Worm (Caenorhabditis elegans) whole organism, L4 larva: ENCODE measurements around the gene meg-1.

ENCODE experiments used
- F37D6.2 ChIP-seq: sonication (generic microtip); optimal IDR thresholded peaks from 2 replicates; lab custom pipeline; 2016; ENCODE audit warnings: mild to moderate bottlenecking, missing genetic modification characterization, missing compliant biosample characterization
- F49E8.2 ChIP-seq: sonication (generic microtip); optimal IDR thresholded peaks from 2 replicates; lab custom pipeline; 2016; ENCODE audit warnings: missing compliant biosample characterization, mild to moderate bottlenecking, missing genetic modification characterization, borderline replicate concordance
- T26A8.4 ChIP-seq: fragments of 200-800 bp; sonication (Bioruptor generic); IDR thresholded peaks from 2 replicates; pipeline ENCODE4 v1.3.6; 2022; ENCODE audit warnings: missing genetic modification characterization, missing compliant biosample characterization
- Y5F2A.4 ChIP-seq: fragments of 200-800 bp; sonication (Bioruptor generic); optimal IDR thresholded peaks from 2 replicates; lab custom pipeline; 2018; ENCODE audit warnings: mild to moderate bottlenecking, missing genetic modification characterization, missing compliant biosample characterization
- Y75B8A.6 ChIP-seq: fragments of 200-800 bp; sonication (Bioruptor generic); IDR thresholded peaks from 2 replicates; pipeline ENCODE4 v1.3.6; 2022; ENCODE audit warnings: missing genetic modification reagents, missing genetic modification characterization, missing compliant biosample characterization
- arid-1 ChIP-seq: fragments of 200-800 bp; sonication (Bioruptor generic); conservative IDR thresholded peaks from 2 replicates; pipeline ENCODE4 v1.3.6; 2022; ENCODE audit warnings: missing genetic modification reagents, missing genetic modification characterization, missing compliant biosample characterization
- ceh-28 ChIP-seq: fragments of 150-350 bp; optimal IDR thresholded peaks from 2 replicates; lab custom pipeline; 2014; ENCODE audit warnings: missing biosample characterization, missing genetic modification reagents, missing genetic modification characterization
- ceh-32 ChIP-seq: sonication (generic microtip); optimal IDR thresholded peaks from 2 replicates; lab custom pipeline; 2016; ENCODE audit warnings: mild to moderate bottlenecking, missing genetic modification characterization, missing compliant biosample characterization; ENCODE audit not compliant: poor library complexity
- ceh-62 ChIP-seq: sonication (generic microtip); optimal IDR thresholded peaks from 2 replicates; lab custom pipeline; 2017; ENCODE audit warnings: missing biosample characterization, missing genetic modification characterization
- ctbp-1 ChIP-seq: fragments of 200-800 bp; sonication (Bioruptor generic); IDR thresholded peaks from 2 replicates; pipeline ENCODE4 v1.3.6; 2022; ENCODE audit warnings: missing genetic modification reagents, missing genetic modification characterization, missing compliant biosample characterization
- daf-16 ChIP-seq, 3 experiments: sonication (generic microtip); optimal IDR thresholded peaks; 2 replicates each; lab custom pipeline; 2016 to 2017; ENCODE audit warnings: missing genetic modification characterization in 3 of 3, missing genetic modification reagents in 3 of 3, mild to moderate bottlenecking in 2 of 3, missing compliant biosample characterization in 2 of 3, missing biosample characterization in 1 of 3, moderate library complexity in 1 of 3
- daf-8 ChIP-seq: fragments of 200-800 bp; sonication (Bioruptor generic); IDR thresholded peaks from 2 replicates; pipeline ENCODE4 v1.3.6; 2022; ENCODE audit warnings: missing genetic modification characterization, missing compliant biosample characterization
- dmd-6 ChIP-seq: fragments of 200-800 bp; sonication (Bioruptor generic); IDR thresholded peaks from 2 replicates; pipeline ENCODE4 v1.3.6; 2022; ENCODE audit warnings: missing genetic modification reagents, missing genetic modification characterization, missing compliant biosample characterization
- dpl-1 ChIP-seq: fragments of 150-350 bp; optimal IDR thresholded peaks from 2 replicates; lab custom pipeline; 2014; ENCODE audit warnings: missing biosample characterization, missing genetic modification reagents, missing genetic modification characterization
- duxl-1 ChIP-seq: sonication (generic microtip); optimal IDR thresholded peaks from 2 replicates; lab custom pipeline; 2016; ENCODE audit warnings: mild to moderate bottlenecking, missing genetic modification characterization, moderate library complexity, missing compliant biosample characterization; ENCODE audit not compliant: poor library complexity
- dve-1 ChIP-seq: sonication (generic microtip); optimal IDR thresholded peaks from 2 replicates; lab custom pipeline; 2017; ENCODE audit warnings: antibody characterized with exemption, mild to moderate bottlenecking, missing genetic modification characterization, missing compliant biosample characterization; ENCODE audit not compliant: insufficient read depth
- egl-27 ChIP-seq: sonication (generic microtip); optimal IDR thresholded peaks from 3 replicates; lab custom pipeline; 2017; ENCODE audit warnings: missing biosample characterization, missing genetic modification reagents, missing genetic modification characterization
- egl-43 ChIP-seq: fragments of 200-800 bp; sonication (Bioruptor generic); IDR thresholded peaks from 2 replicates; pipeline ENCODE4 v1.3.6; 2022; ENCODE audit warnings: missing genetic modification reagents, missing genetic modification characterization, missing compliant biosample characterization
- gei-8 ChIP-seq: fragments of 200-800 bp; sonication (Bioruptor generic); optimal IDR thresholded peaks from 2 replicates; lab custom pipeline; 2018; ENCODE audit warnings: mild to moderate bottlenecking, missing genetic modification characterization, missing compliant biosample characterization
- hif-1 ChIP-seq, 2 experiments: sonication (generic microtip); optimal IDR thresholded peaks; 2 replicates each; lab custom pipeline; 2016 to 2017; ENCODE audit warnings: missing compliant biosample characterization in 2 of 2, missing genetic modification characterization in 2 of 2, missing genetic modification reagents in 2 of 2, missing genotype in 2 of 2, mild to moderate bottlenecking in 1 of 2
- hlh-11 ChIP-seq: fragments of 200-800 bp; sonication (Bioruptor generic); optimal IDR thresholded peaks from 2 replicates; lab custom pipeline; 2018; ENCODE audit warnings: mild to moderate bottlenecking, missing genetic modification characterization, missing compliant biosample characterization
- hlh-30 ChIP-seq: sonication (generic microtip); optimal IDR thresholded peaks from 2 replicates; lab custom pipeline; 2017; ENCODE audit warnings: antibody characterized with exemption, mild to moderate bottlenecking, missing genetic modification characterization, missing compliant biosample characterization; ENCODE audit not compliant: insufficient read depth
- hmg-1.1 ChIP-seq: fragments of 200-800 bp; sonication (Bioruptor generic); IDR thresholded peaks from 2 replicates; pipeline ENCODE4 v1.3.6; 2022; ENCODE audit warnings: missing genetic modification reagents, missing genetic modification characterization, missing compliant biosample characterization
- lim-7 ChIP-seq: fragments of 200-800 bp; sonication (Bioruptor generic); IDR thresholded peaks from 2 replicates; pipeline ENCODE4 v1.3.6; 2022; ENCODE audit warnings: missing genetic modification characterization, missing compliant biosample characterization
- lin-13 ChIP-seq: fragments of 150-350 bp; optimal IDR thresholded peaks from 2 replicates; lab custom pipeline; 2014; ENCODE audit warnings: missing biosample characterization, missing genetic modification reagents, missing genetic modification characterization
- lin-39 ChIP-seq: fragments of 150-350 bp; optimal IDR thresholded peaks from 2 replicates; lab custom pipeline; 2014; ENCODE audit warnings: missing biosample characterization, missing genetic modification reagents, missing genetic modification characterization
- madf-9 ChIP-seq: fragments of 200-800 bp; sonication (Bioruptor generic); conservative IDR thresholded peaks from 2 replicates; pipeline ENCODE4 v1.3.6; 2022; ENCODE audit warnings: missing genetic modification reagents, missing genetic modification characterization, missing compliant biosample characterization
- mdl-1 ChIP-seq, 2 experiments: fragments of 150-350 bp in 1 of 2; sonication (generic microtip) in 1 of 2; optimal IDR thresholded peaks; 2 replicates each; lab custom pipeline; 2014 to 2017; ENCODE audit warnings: missing biosample characterization in 2 of 2, missing genetic modification characterization in 2 of 2
- mdt-29 ChIP-seq: fragments of 200-800 bp; sonication (Bioruptor generic); IDR thresholded peaks from 2 replicates; pipeline ENCODE4 v1.3.6; 2022; ENCODE audit warnings: missing genetic modification reagents, missing genetic modification characterization, missing compliant biosample characterization
- mep-1 ChIP-seq: fragments of 150-350 bp; sonication (generic microtip); optimal IDR thresholded peaks from 3 replicates; lab custom pipeline; 2014; ENCODE audit warnings: missing biosample characterization, missing genetic modification characterization
- nhr-11 ChIP-seq: fragments of 150-350 bp; optimal IDR thresholded peaks from 2 replicates; lab custom pipeline; 2014; ENCODE audit warnings: missing biosample characterization, missing genetic modification characterization
- nhr-25 ChIP-seq: sonication (generic microtip); optimal IDR thresholded peaks from 2 replicates; lab custom pipeline; 2017; ENCODE audit warnings: missing genetic modification characterization, mild to moderate bottlenecking, missing compliant biosample characterization, antibody characterized with exemption, moderate library complexity, borderline replicate concordance; ENCODE audit not compliant: insufficient read depth
- nhr-28 ChIP-seq: fragments of 150-350 bp; optimal IDR thresholded peaks from 2 replicates; lab custom pipeline; 2014; ENCODE audit warnings: missing biosample characterization, missing genetic modification characterization
- nhr-42 ChIP-seq: fragments of 200-800 bp; sonication (Bioruptor generic); IDR thresholded peaks from 2 replicates; pipeline ENCODE4 v1.3.6; 2022; ENCODE audit warnings: missing genetic modification characterization, missing compliant biosample characterization
- nhr-76 ChIP-seq: fragments of 150-350 bp; optimal IDR thresholded peaks from 2 replicates; lab custom pipeline; 2014; ENCODE audit warnings: missing biosample characterization, missing genetic modification characterization
- nhr-77 ChIP-seq: fragments of 150-350 bp; optimal IDR thresholded peaks from 2 replicates; lab custom pipeline; 2014; ENCODE audit warnings: missing biosample characterization, missing genetic modification characterization
- php-3 ChIP-seq: fragments of 200-800 bp; sonication (Bioruptor generic); IDR thresholded peaks from 2 replicates; pipeline ENCODE4 v1.3.6; 2022; ENCODE audit warnings: missing genetic modification reagents, missing genetic modification characterization, missing compliant biosample characterization
- saeg-2 ChIP-seq: fragments of 200-800 bp; sonication (Bioruptor generic); IDR thresholded peaks from 2 replicates; pipeline ENCODE4 v1.3.6; 2022; ENCODE audit warnings: missing genetic modification reagents, missing genetic modification characterization, missing compliant biosample characterization
- set-16 ChIP-seq: fragments of 200-800 bp; sonication (Bioruptor generic); IDR thresholded peaks from 2 replicates; pipeline ENCODE4 v1.3.6; 2022; ENCODE audit warnings: missing genetic modification reagents, missing genetic modification characterization, missing compliant biosample characterization
- skn-1 ChIP-seq: fragments of 150-350 bp; optimal IDR thresholded peaks from 2 replicates; lab custom pipeline; 2014; ENCODE audit warnings: missing biosample characterization, missing genetic modification characterization
- snpc-1.2 ChIP-seq: fragments of 200-800 bp; sonication (Bioruptor generic); IDR thresholded peaks from 2 replicates; pipeline ENCODE4 v1.3.6; 2022; ENCODE audit warnings: missing genetic modification reagents, missing genetic modification characterization, missing compliant biosample characterization
- spr-1 ChIP-seq: sonication (generic microtip); optimal IDR thresholded peaks from 2 replicates; lab custom pipeline; 2016; ENCODE audit warnings: mild to moderate bottlenecking, missing genetic modification characterization, missing compliant biosample characterization
- tra-1 ChIP-seq: fragments of 200-800 bp; sonication (Bioruptor generic); IDR thresholded peaks from 2 replicates; pipeline ENCODE4 v1.3.6; 2022; ENCODE audit warnings: missing genetic modification reagents, missing genetic modification characterization, missing compliant biosample characterization
- vab-7 ChIP-seq: fragments of 200-800 bp; sonication (Bioruptor generic); IDR thresholded peaks from 2 replicates; pipeline ENCODE4 v1.3.6; 2022; ENCODE audit warnings: missing genetic modification reagents, missing genetic modification characterization, missing compliant biosample characterization
- zip-11 ChIP-seq: fragments of 200-800 bp; sonication (Bioruptor generic); IDR thresholded peaks from 2 replicates; pipeline ENCODE4 v1.3.6; 2022; ENCODE audit warnings: missing genetic modification characterization, missing compliant biosample characterization
- ztf-11 ChIP-seq: fragments of 150-350 bp; optimal IDR thresholded peaks from 2 replicates; lab custom pipeline; 2014; ENCODE audit warnings: missing biosample characterization, missing genetic modification characterization

The meg-1 gene

DNA sequence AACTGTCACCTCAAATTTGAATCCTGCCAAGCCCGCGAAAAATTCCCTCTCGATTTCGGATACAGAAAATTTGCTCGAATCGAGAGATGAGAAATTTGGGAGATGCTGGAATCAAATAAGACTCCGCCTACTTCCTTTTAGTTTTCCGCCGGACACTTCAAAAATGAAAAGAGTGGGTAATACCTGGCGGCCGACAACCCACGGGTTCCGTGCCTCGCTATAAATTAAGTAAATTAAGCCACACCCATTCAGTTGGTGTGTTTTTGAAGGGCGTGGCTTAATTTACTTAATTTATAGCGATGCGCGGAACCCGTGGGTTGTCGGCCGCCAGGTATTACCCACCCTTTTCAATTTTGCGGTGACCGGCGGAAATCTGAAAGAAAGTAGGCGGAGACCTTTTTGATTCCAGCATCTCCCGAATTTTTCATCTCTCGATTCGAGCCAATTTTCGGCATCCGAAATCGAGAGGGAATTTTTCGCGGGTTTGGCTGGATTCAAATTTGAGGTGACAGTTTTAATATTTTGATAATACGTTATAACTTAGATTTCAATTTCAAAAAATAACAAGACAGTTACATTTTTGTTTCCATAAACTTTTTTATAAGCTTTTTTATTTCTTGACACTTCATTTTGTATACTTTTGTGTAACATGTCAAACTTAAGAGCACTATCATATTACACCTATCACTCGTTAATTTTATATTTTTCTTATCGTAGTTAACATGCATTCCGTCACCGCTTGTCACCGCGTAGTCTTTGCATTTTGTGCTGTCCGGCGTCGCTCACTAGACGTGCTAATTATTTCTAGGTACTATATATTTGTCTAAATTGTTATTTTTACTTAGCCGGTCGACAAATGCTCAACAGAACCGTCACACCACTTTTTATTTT is 17.5 kb upstream of the meg-1 start (continued):
- TF ChIP-seq ztf-11 (tag; lab: Kevin White, UChicago) (no peak), egl-27 (no peak), snpc-1.2 (GFP tag; lab: Robert Waterston, UW) (peak; percentile 75), hif-1 (tag; optimal IDR thresholded peaks at IDR 0.05; lab: Kevin White, UChicago) (no peak), daf-16 (GFP tag; optimal IDR thresholded peaks at IDR 0.05; lab: Kevin White, UChicago) (peak in 1 of 2 experiments; percentile 9), daf-16 (tag; optimal IDR thresholded peaks at IDR 0.05; lab: Kevin White, UChicago) (peak; percentile 61), saeg-2 (no peak), mdt-29 (GFP tag; lab: Robert Waterston, UW) (no peak), dve-1 (tag; lab: Kevin White, UChicago) (peak; percentile 48), nhr-76 (no peak), mep-1 (tag; lab: Kevin White, UChicago) (peak; percentile 14), gei-8 (GFP tag; lab: Kevin White, UChicago) (no peak), spr-1 (tag; lab: Kevin White, UChicago) (no peak), T26A8.4 (no peak), tra-1 (0 out of 2 replicates have a peak, but pooled peaks have one; percentile 16), zip-11 (GFP tag; lab: Robert Waterston, UW) (no peak), php-3 (GFP tag; lab: Robert Waterston, UW) (peak; percentile 78; the same call in 1 of the 2 replicates), hmg-1.1 (GFP tag; lab: Robert Waterston, UW) (no peak), lin-13 (GFP tag; lab: Kevin White, UChicago) (no peak), lim-7 (GFP tag; lab: Robert Waterston, UW) (0 out of 2 replicates have a peak, but pooled peaks have one; percentile 55)

- TF ChIP-seq madf-9 (GFP tag; lab: Robert Waterston, UW): peak; percentile 40; the same call in 1 of the 2 replicates
- peak; percentile 0 for TF ChIP-seq dpl-1 (GFP tag; lab: Kevin White, UChicago)
- no peak for TF ChIP-seq nhr-25 (tag; lab: Kevin White, UChicago)
- TF ChIP-seq tra-1: 0 out of 2 replicates have a peak, but pooled peaks have one; percentile 49
- peak; percentile 47 for TF ChIP-seq lin-13 (GFP tag; lab: Kevin White, UChicago)
- no peak for TF ChIP-seq skn-1 (tag; lab: Kevin White, UChicago)
- TF ChIP-seq nhr-28 (tag; lab: Kevin White, UChicago): peak; percentile 39
- no peak for TF ChIP-seq ceh-32 (tag; lab: Kevin White, UChicago)
- TF ChIP-seq dmd-6: peak; percentile 39
- TF ChIP-seq hlh-30: peak; percentile 85
- 0 out of 2 replicates have a peak, but pooled peaks have one; percentile 31 for TF ChIP-seq arid-1 (GFP tag; lab: Robert Waterston, UW)
- peak; percentile 9 for TF ChIP-seq duxl-1 (tag; lab: Kevin White, UChicago)
- peak; percentile 62 to 87 for TF ChIP-seq mdl-1 (tag; optimal IDR thresholded peaks at IDR 0.05; lab: Kevin White, UChicago)
- TF ChIP-seq vab-7 (GFP tag; lab: Robert Waterston, UW): peak; percentile 35; the same call in 1 of the 2 replicates
- no peak for TF ChIP-seq nhr-42
- no peak for TF ChIP-seq F49E8.2 (tag; lab: Kevin White, UChicago)
- no peak for TF ChIP-seq daf-8 (GFP tag; lab: Robert Waterston, UW)
- TF ChIP-seq nhr-77 (tag; lab: Kevin White, UChicago): peak; percentile 1
- peak; percentile 82 for TF ChIP-seq egl-43 (GFP tag; lab: Robert Waterston, UW)
- peak; percentile 62 for TF ChIP-seq nhr-11 (tag; lab: Kevin White, UChicago)
- peak; percentile 71 for TF ChIP-seq hlh-11 (tag; lab: Kevin White, UChicago)
- no peak for TF ChIP-seq Y5F2A.4 (GFP tag; lab: Kevin White, UChicago)
- no peak for TF ChIP-seq Y75B8A.6 (GFP tag; lab: Robert Waterston, UW)
- no peak for TF ChIP-seq ceh-62 (tag; lab: Kevin White, UChicago)
- no peak for TF ChIP-seq ceh-28 (tag; lab: Kevin White, UChicago)
- TF ChIP-seq ctbp-1 (GFP tag; lab: Robert Waterston, UW): peak; percentile 81; the same call in 1 of the 2 replicates
- no peak for TF ChIP-seq lin-39
- TF ChIP-seq mep-1 (tag; lab: Kevin White, UChicago): peak; percentile 73
- no peak for TF ChIP-seq egl-27
- peak; percentile 69 for TF ChIP-seq F37D6.2 (tag; lab: Kevin White, UChicago)
- peak; percentile 64 for TF ChIP-seq set-16 (GFP tag; lab: Robert Waterston, UW)
Observed at ce11 chrX:13945524-13945923, 16.1 kb upstream of the meg-1 start.
